Worm (Caenorhabditis elegans): ENCODE data around the gene F23D12.4.

The F23D12.4 gene

DNA sequence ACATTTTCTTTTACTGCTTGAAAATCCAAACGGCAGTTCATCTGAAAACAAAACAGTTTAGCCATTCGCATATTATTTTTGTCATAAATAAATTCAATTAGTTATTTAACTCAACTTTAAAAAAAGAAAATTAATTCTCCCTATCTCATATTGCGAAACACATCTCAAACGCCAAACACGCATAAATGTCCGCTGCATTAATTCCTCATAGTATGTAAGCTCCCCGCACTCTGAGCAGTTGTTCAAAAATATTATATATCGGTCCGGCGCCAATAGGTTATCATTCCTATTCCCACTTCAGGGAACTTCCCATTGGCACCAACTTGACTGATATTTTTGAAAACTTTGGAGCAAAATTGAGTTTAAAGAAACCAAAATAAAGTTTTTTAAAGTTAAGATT lies 33.4 kb downstream of the F23D12.4 start:
- TF ChIP-seq hmg-1.1 (GFP tag; IDR thresholded peaks at IDR 0.05) = peak; percentile 48
- TF ChIP-seq zfp-2 (tag; optimal IDR thresholded peaks at IDR 0.05) = no peak
- TF ChIP-seq gei-8 (GFP tag; optimal IDR thresholded peaks at IDR 0.05) = no peak
- TF ChIP-seq duxl-1 (tag; optimal IDR thresholded peaks at IDR 0.05; ENCODE audit: poor library complexity) = peak; percentile 17
- TF ChIP-seq mes-2 (tag; optimal IDR thresholded peaks at IDR 0.05; ENCODE audit: poor library complexity, severe bottlenecking) = peak; percentile 54
- TF ChIP-seq snpc-4 (tag; optimal IDR thresholded peaks at IDR 0.05) = peak; percentile 87
- TF ChIP-seq F37D6.2 (tag; optimal IDR thresholded peaks at IDR 0.05) = peak; percentile 65
- TF ChIP-seq mxl-2 (GFP tag; conservative IDR thresholded peaks at IDR 0.05) = no peak
- peak in 1 of 2 experiments; percentile 73 for TF ChIP-seq lsy-2 (tag; optimal IDR thresholded peaks at IDR 0.05)
- no peak for TF ChIP-seq egl-27 (tag; optimal IDR thresholded peaks at IDR 0.05)
- TF ChIP-seq nhr-25 (tag; optimal IDR thresholded peaks at IDR 0.05; ENCODE audit: borderline replicate concordance, insufficient read depth) = no peak
- TF ChIP-seq nhr-11 (tag; optimal IDR thresholded peaks at IDR 0.05) = no peak
- no peak for TF ChIP-seq Y75B8A.6 (GFP tag; IDR thresholded peaks at IDR 0.05)
- no peak for TF ChIP-seq spr-1 (tag; optimal IDR thresholded peaks at IDR 0.05)
- TF ChIP-seq ceh-32 (tag; optimal IDR thresholded peaks at IDR 0.05; ENCODE audit: poor library complexity) = no peak
- no peak for TF ChIP-seq tra-1 (GFP tag; IDR thresholded peaks at IDR 0.05)
- TF ChIP-seq rbr-2 (tag; optimal IDR thresholded peaks at IDR 0.05) = no peak
- TF ChIP-seq lim-7 (GFP tag; IDR thresholded peaks at IDR 0.05) = no peak
- TF ChIP-seq dve-1 (tag; optimal IDR thresholded peaks at IDR 0.05; ENCODE audit: insufficient read depth) = peak; percentile 51
- no peak for TF ChIP-seq ctbp-1 (GFP tag; IDR thresholded peaks at IDR 0.05)
- TF ChIP-seq lin-1 (GFP tag; IDR thresholded peaks at IDR 0.05) = no peak
- TF ChIP-seq ZK337.2 (GFP tag; IDR thresholded peaks at IDR 0.05) = no peak

DNA sequence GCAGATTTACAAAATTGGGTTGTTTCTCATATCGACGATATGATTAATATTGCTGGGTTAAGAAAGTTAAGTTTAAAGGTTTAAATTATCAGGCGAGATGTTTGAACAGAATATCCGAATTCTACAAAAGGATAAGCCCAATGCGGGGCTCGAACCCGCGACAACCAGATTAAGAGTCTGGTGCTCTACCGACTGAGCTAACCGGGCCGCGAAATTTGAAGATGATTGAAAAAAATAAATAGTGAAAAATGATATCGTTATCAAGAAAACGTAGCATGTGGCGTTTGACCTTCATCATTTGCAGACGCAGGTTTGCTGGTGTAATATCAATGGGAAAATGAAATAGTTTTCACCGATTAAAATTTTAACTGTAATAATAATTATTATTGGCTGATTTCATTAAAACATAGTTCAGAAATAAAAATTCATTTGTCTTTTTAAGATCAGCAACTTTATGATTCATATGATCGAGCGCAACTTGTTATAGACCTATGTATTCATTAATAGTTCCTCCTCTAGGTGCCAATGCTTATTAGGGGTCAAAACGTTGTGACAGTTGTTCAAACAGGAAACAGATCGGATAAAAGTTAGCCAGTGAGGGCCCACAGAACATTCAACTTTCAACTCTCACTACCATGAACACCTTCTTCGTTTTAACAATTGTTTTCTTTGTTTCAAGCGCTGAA lies 34.1 kb downstream of the F23D12.4 start, which contains the start of gene M163.11:
M163.11 (plus strand) TSS at position 636 of the 686 bp plus-strand sequence.
- TF ChIP-seq lin-29 (GFP tag; IDR thresholded peaks at IDR 0.05) (no peak), mxl-3 (GFP tag; optimal IDR thresholded peaks at IDR 0.05) (peak; percentile 24), nhr-11 (tag; optimal IDR thresholded peaks at IDR 0.05) (no peak), egl-27 (tag; optimal IDR thresholded peaks at IDR 0.05) (no peak), dve-1 (tag; optimal IDR thresholded peaks at IDR 0.05; ENCODE audit: insufficient read depth) (peak; percentile 39), ceh-32 (tag; optimal IDR thresholded peaks at IDR 0.05; ENCODE audit: poor library complexity) (no peak), F49E8.2 (tag; optimal IDR thresholded peaks at IDR 0.05; ENCODE audit: borderline replicate concordance) (peak; percentile 38), dmd-6 (GFP tag; IDR thresholded peaks at IDR 0.05) (peak; percentile 59), lin-13 (GFP tag; optimal IDR thresholded peaks at IDR 0.05) (peak; percentile 27), nhr-10 (tag; optimal IDR thresholded peaks at IDR 0.05) (peak; percentile 19), sdz-12 (GFP tag; optimal IDR thresholded peaks at IDR 0.05) (peak; percentile 19), vab-7 (GFP tag; IDR thresholded peaks at IDR 0.05) (peak; percentile 78), Y48G9A.11 (GFP tag; IDR thresholded peaks at IDR 0.05) (peak; percentile 55), hlh-11 (tag; optimal IDR thresholded peaks at IDR 0.05) (peak; percentile 25), daf-8 (GFP tag; IDR thresholded peaks at IDR 0.05) (no peak), nhr-48 (tag; optimal IDR thresholded peaks at IDR 0.05) (peak; percentile 1), php-3 (GFP tag; IDR thresholded peaks at IDR 0.05) (no peak), ceh-62 (tag; optimal IDR thresholded peaks at IDR 0.05) (no peak), nhr-77 (tag; optimal IDR thresholded peaks at IDR 0.05) (no peak), saeg-2 (GFP tag; IDR thresholded peaks at IDR 0.05) (0 out of 2 replicates have a peak, but pooled peaks have one; percentile 62), madf-5 (GFP tag; IDR thresholded peaks at IDR 0.05) (peak; percentile 36 to 72; a peak in 2 of 4 replicates), T20F7.1 (GFP tag; optimal IDR thresholded peaks at IDR 0.05) (peak; percentile 43), arid-1 (GFP tag; conservative IDR thresholded peaks at IDR 0.05) (peak; percentile 72; the same call in 1 of the 2 replicates), ceh-28 (tag; optimal IDR thresholded peaks at IDR 0.05) (no peak), lin-1 (GFP tag; IDR thresholded peaks at IDR 0.05) (peak; percentile 72; the same call in 1 of the 2 replicates), ceh-44 (GFP tag; IDR thresholded peaks at IDR 0.05) (peak; percentile 26; the same call in 1 of the 2 replicates), zfp-3 (GFP tag; conservative IDR thresholded peaks at IDR 0.05) (peak; percentile 77; the same call in 1 of the 2 replicates), F26F4.8 (GFP tag; conservative IDR thresholded peaks at IDR 0.05) (peak; percentile 82; the same call in 1 of the 2 replicates), snpc-1.2 (GFP tag; IDR thresholded peaks at IDR 0.05) (peak; percentile 77), nhr-102 (tag; optimal IDR thresholded peaks at IDR 0.05) (no peak), Y75B8A.6 (GFP tag; IDR thresholded peaks at IDR 0.05) (no peak)

Measured in whole organism, L4 larva.